Fruit fly (Drosophila melanogaster) whole organism, embryonic: ENCODE results near the gene CG5500.

Experiments
- Adf1 ChIP-seq: fragments of 200-800 bp; sonication (Bioruptor generic); IDR thresholded peaks from 2 replicates; pipeline ENCODE4 v1.3.6; 2022; ENCODE audit warnings: missing biosample characterization, missing genetic modification characterization
- Awh ChIP-seq: fragments of 200-800 bp; sonication (Bioruptor generic); IDR thresholded peaks from 2 replicates; pipeline ENCODE4, ENCODE4 v1.3.6; 2022; ENCODE audit warnings: missing biosample characterization, missing genetic modification characterization
- B-H2 ChIP-seq: fragments of 200-800 bp; sonication (Bioruptor generic); optimal IDR thresholded peaks from 2 replicates; lab custom pipeline; 2018; ENCODE audit warnings: missing biosample characterization, mild to moderate bottlenecking, missing genetic modification characterization
- C15 ChIP-seq: fragments of 200-800 bp; sonication (Bioruptor generic); IDR thresholded peaks from 3 replicates; pipeline ENCODE4 v1.3.6; 2022; ENCODE audit warnings: missing biosample characterization, missing genetic modification characterization
- CG10543 ChIP-seq: fragments of 200-800 bp; sonication (Bioruptor generic); optimal IDR thresholded peaks from 3 replicates; lab custom pipeline; 2017; ENCODE audit warnings: missing biosample characterization, mild to moderate bottlenecking, missing genetic modification characterization, moderate library complexity
- CG12299 ChIP-seq: fragments of 200-800 bp; sonication (Bioruptor generic); optimal IDR thresholded peaks from 2 replicates; lab custom pipeline; 2018; ENCODE audit warnings: missing biosample characterization, mild to moderate bottlenecking, missing genetic modification characterization
- CG14860 ChIP-seq: fragments of 200-800 bp; sonication (Bioruptor generic); IDR thresholded peaks from 3 replicates; pipeline ENCODE4 v1.3.6; 2022; ENCODE audit warnings: missing biosample characterization, missing genetic modification characterization; ENCODE audit not compliant: partially characterized antibody
- CG17359 ChIP-seq: fragments of 200-800 bp; sonication (Bioruptor generic); optimal IDR thresholded peaks from 3 replicates; lab custom pipeline; 2018; ENCODE audit warnings: missing biosample characterization, mild to moderate bottlenecking, missing genetic modification characterization, moderate library complexity
- CG1792 ChIP-seq: fragments of 200-800 bp; sonication (Bioruptor generic); optimal IDR thresholded peaks from 2 replicates; lab custom pipeline; 2016; ENCODE audit warnings: missing biosample characterization, missing genetic modification characterization
- CG30403 ChIP-seq: fragments of 200-800 bp; sonication (Bioruptor generic); optimal IDR thresholded peaks from 3 replicates; lab custom pipeline; 2016; ENCODE audit warnings: missing biosample characterization, missing genetic modification characterization
- CG3065 ChIP-seq: fragments of 200-800 bp; sonication (Bioruptor generic); optimal IDR thresholded peaks from 2 replicates; lab custom pipeline; 2016; ENCODE audit warnings: missing biosample characterization, missing genetic modification characterization
- CG42726 ChIP-seq: fragments of 200-800 bp; sonication (Bioruptor generic); IDR thresholded peaks from 2 replicates; pipeline ENCODE4 v1.3.6; 2022; ENCODE audit warnings: missing biosample characterization, missing genetic modification characterization; ENCODE audit not compliant: partially characterized antibody
- CG4360 ChIP-seq: fragments of 200-800 bp; sonication (Bioruptor generic); IDR thresholded peaks from 2 replicates; pipeline ENCODE4 v1.3.6; 2022; ENCODE audit warnings: missing biosample characterization, missing genetic modification characterization
- CG7786 ChIP-seq: fragments of 200-800 bp; sonication (Bioruptor generic); optimal IDR thresholded peaks from 2 replicates; lab custom pipeline; 2016; ENCODE audit warnings: missing biosample characterization, missing genetic modification characterization
- CG8388 ChIP-seq: fragments of 200-800 bp; sonication (Bioruptor generic); optimal IDR thresholded peaks from 2 replicates; lab custom pipeline; 2019; ENCODE audit warnings: missing biosample characterization, mild to moderate bottlenecking, missing genetic modification characterization, moderate library complexity
- CkIIα-i1 ChIP-seq: fragments of 200-800 bp; sonication (Bioruptor generic); IDR thresholded peaks from 2 replicates; pipeline ENCODE4 v1.3.6; 2022; ENCODE audit warnings: missing biosample characterization, missing genetic modification characterization
- Eip74EF ChIP-seq, 2 experiments: fragments of 200-800 bp in 1 of 2; fragments of >200 bp in 1 of 2; sonication (Bioruptor generic) in 1 of 2; optimal IDR thresholded peaks; 2 replicates each; lab custom pipeline; 2017 to 2019; ENCODE audit warnings: missing biosample characterization in 2 of 2, missing genetic modification characterization in 2 of 2, mild to moderate bottlenecking in 1 of 2, moderate library complexity in 1 of 2
- MTF-1 ChIP-seq: fragments of 200-800 bp; sonication (Bioruptor generic); optimal IDR thresholded peaks from 2 replicates; lab custom pipeline; 2018; ENCODE audit warnings: missing biosample characterization, mild to moderate bottlenecking, missing genetic modification characterization, borderline replicate concordance
- NFAT ChIP-seq: fragments of 200-800 bp; sonication (Bioruptor generic); IDR thresholded peaks from 2 replicates; pipeline ENCODE4 v1.3.6; 2022; ENCODE audit warnings: missing biosample characterization, missing genetic modification characterization
- Optix ChIP-seq: fragments of 200-800 bp; sonication (Bioruptor generic); IDR thresholded peaks from 3 replicates; pipeline ENCODE4 v1.3.6; 2022; ENCODE audit warnings: missing biosample characterization, missing genetic modification characterization
- Ssrp ChIP-seq: fragments of 200-800 bp; sonication (Bioruptor generic); optimal IDR thresholded peaks from 2 replicates; lab custom pipeline; 2018; ENCODE audit warnings: missing biosample characterization, mild to moderate bottlenecking, missing genetic modification characterization, moderate library complexity
- Xbp1 ChIP-seq: fragments of 200-800 bp; sonication (Bioruptor generic); optimal IDR thresholded peaks from 3 replicates; lab custom pipeline; 2016; ENCODE audit warnings: missing biosample characterization, mild to moderate bottlenecking, missing genetic modification characterization
- ase ChIP-seq: fragments of 200-800 bp; sonication (Bioruptor generic); IDR thresholded peaks from 3 replicates; pipeline ENCODE4 v1.3.6; 2022; ENCODE audit warnings: missing biosample characterization, missing genetic modification characterization
- ash1 ChIP-seq: fragments of 200-800 bp; sonication (Bioruptor generic); optimal IDR thresholded peaks from 2 replicates; lab custom pipeline; 2018; ENCODE audit warnings: missing biosample characterization, mild to moderate bottlenecking, missing genetic modification characterization
- cad ChIP-seq: fragments of >200 bp; optimal IDR thresholded peaks from 2 replicates; lab custom pipeline; 2017; ENCODE audit warnings: missing biosample characterization, missing genetic modification characterization
- emc ChIP-seq: fragments of 200-800 bp; sonication (Bioruptor generic); optimal IDR thresholded peaks from 2 replicates; lab custom pipeline; 2016; ENCODE audit warnings: missing biosample characterization, missing genetic modification characterization
- exex ChIP-seq: fragments of 200-800 bp; sonication (Bioruptor generic); optimal IDR thresholded peaks from 4 replicates; lab custom pipeline; 2018; ENCODE audit warnings: missing biosample characterization, mild to moderate bottlenecking, missing genetic modification characterization, moderate library complexity
- eyg ChIP-seq: fragments of 200-800 bp; sonication (Bioruptor generic); optimal IDR thresholded peaks from 3 replicates; lab custom pipeline; 2016; ENCODE audit warnings: missing biosample characterization, missing genetic modification characterization
- fd96Cb ChIP-seq: fragments of 200-800 bp; sonication (Bioruptor generic); optimal IDR thresholded peaks from 2 replicates; lab custom pipeline; 2018; ENCODE audit warnings: missing biosample characterization, mild to moderate bottlenecking, missing genetic modification characterization, moderate library complexity
- grau ChIP-seq: fragments of 200-800 bp; optimal IDR thresholded peaks from 3 replicates; lab custom pipeline; 2019; ENCODE audit warnings: missing biosample characterization, mild to moderate bottlenecking, missing genetic modification characterization, moderate library complexity
- gro ChIP-seq: fragments of 200-800 bp; sonication (Bioruptor generic); optimal IDR thresholded peaks from 2 replicates; lab custom pipeline; 2016; ENCODE audit warnings: missing biosample characterization, missing genetic modification characterization
- hth ChIP-seq: fragments of >200 bp; optimal IDR thresholded peaks from 2 replicates; lab custom pipeline; 2017; ENCODE audit warnings: inconsistent platforms
- jigr1 ChIP-seq: fragments of 200-800 bp; sonication (Bioruptor generic); IDR thresholded peaks from 3 replicates; pipeline ENCODE4 v1.3.6; 2022; ENCODE audit warnings: missing biosample characterization, missing genetic modification characterization
- lmd ChIP-seq: fragments of 200-800 bp; sonication (Bioruptor generic); IDR thresholded peaks from 2 replicates; pipeline ENCODE4 v1.3.6; 2022; ENCODE audit warnings: missing biosample characterization, missing genetic modification characterization
- nau ChIP-seq: fragments of 200-800 bp; sonication (Bioruptor generic); optimal IDR thresholded peaks from 3 replicates; lab custom pipeline; 2017; ENCODE audit warnings: missing biosample characterization, mild to moderate bottlenecking, missing genetic modification characterization, missing genetic modification reagents
- odd ChIP-seq: fragments of 200-800 bp; sonication (Bioruptor generic); optimal IDR thresholded peaks from 2 replicates; lab custom pipeline; 2017; ENCODE audit warnings: missing biosample characterization, mild to moderate bottlenecking, missing genetic modification characterization
- repo ChIP-seq: fragments of 200-800 bp; sonication (Bioruptor generic); optimal IDR thresholded peaks from 2 replicates; lab custom pipeline; 2016; ENCODE audit warnings: missing biosample characterization, missing genetic modification characterization
- ro ChIP-seq: fragments of 200-800 bp; sonication (Bioruptor generic); IDR thresholded peaks from 2 replicates; pipeline ENCODE4 v1.3.6; 2022; ENCODE audit warnings: missing biosample characterization, missing genetic modification characterization
- scrt ChIP-seq: fragments of 200-800 bp; sonication (Bioruptor generic); optimal IDR thresholded peaks from 2 replicates; lab custom pipeline; 2018; ENCODE audit warnings: missing biosample characterization, mild to moderate bottlenecking, missing genetic modification characterization, moderate library complexity
- sisA ChIP-seq: fragments of 200-800 bp; sonication (Bioruptor generic); IDR thresholded peaks from 2 replicates; pipeline ENCODE4 v1.3.6; 2022; ENCODE audit warnings: missing biosample characterization, missing genetic modification characterization
- stc ChIP-seq: fragments of 200-800 bp; sonication (Bioruptor generic); IDR thresholded peaks from 2 replicates; pipeline ENCODE4 v1.3.6; 2022; ENCODE audit warnings: missing biosample characterization, missing genetic modification characterization
- twi ChIP-seq: fragments of 200-800 bp; optimal IDR thresholded peaks from 2 replicates; lab custom pipeline; 2019; ENCODE audit warnings: missing biosample characterization, mild to moderate bottlenecking, missing genetic modification characterization, moderate library complexity
- zfh1 ChIP-seq: fragments of 200-800 bp; sonication (Bioruptor generic); IDR thresholded peaks from 3 replicates; pipeline ENCODE4 v1.3.6; 2022; ENCODE audit warnings: missing biosample characterization, missing genetic modification characterization

The CG5500 gene

DNA sequence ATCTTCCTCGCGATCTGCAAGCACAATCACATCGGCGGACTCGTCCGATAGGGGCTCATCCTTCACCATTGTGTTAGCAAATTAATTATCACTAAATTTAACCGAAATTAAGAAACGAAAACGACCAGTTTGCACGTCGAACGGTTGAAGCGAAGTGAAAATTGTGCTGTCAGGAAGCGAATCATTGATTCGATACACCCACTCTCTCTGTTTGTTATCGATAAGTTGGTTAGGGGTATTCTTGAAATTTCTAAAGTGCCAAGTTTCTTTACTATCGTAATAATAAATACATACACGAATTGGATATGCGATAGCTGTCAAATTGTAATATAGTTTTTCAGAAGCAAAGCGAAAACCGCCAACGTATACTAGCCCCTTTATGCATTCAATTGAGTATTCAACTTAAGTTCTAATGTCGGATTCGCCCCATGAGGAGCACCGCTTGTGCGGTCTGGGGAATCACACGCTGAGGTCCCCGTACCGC, 844 bp upstream of the CG5500 start, which contains the start of gene Rb97D (continued):
- TF ChIP-seq C15 (GFP tag; lab: Robert Waterston, UW) (0 out of 3 replicates have a peak, but pooled peaks have one; percentile 5), CG7786 (GFP tag; lab: Kevin White, UChicago) (peak; percentile 74), ash1 (GFP tag; lab: Kevin White, UChicago) (no peak), Eip74EF (GFP tag; optimal IDR thresholded peaks at IDR 0.05; lab: Kevin White, UChicago) (peak in 1 of 2 experiments; percentile 66), cad (GFP tag; lab: Kevin White, UChicago) (no peak), odd (GFP tag; lab: Kevin White, UChicago) (no peak), exex (peak; percentile 24), nau (GFP tag; lab: Kevin White, UChicago) (peak; percentile 39), CkIIα-i1 (GFP tag; lab: Robert Waterston, UW) (no peak), NFAT (GFP tag; lab: Robert Waterston, UW) (peak; percentile 81), CG30403 (peak; percentile 84), repo (GFP tag; lab: Kevin White, UChicago) (peak; percentile 53), ase (peak; percentile 55; the same call in 2 of the 3 replicates), hth (lab: Kevin White, UChicago) (no peak), gro (GFP tag; lab: Kevin White, UChicago) (peak; percentile 75), CG17359 (peak; percentile 66), grau (tag; lab: Kevin White, UChicago) (peak; percentile 75), CG12299 (peak; percentile 53), Adf1 (GFP tag; lab: Robert Waterston, UW) (peak; percentile 40; the same call in 1 of the 2 replicates), twi (peak; percentile 63), MTF-1 (GFP tag; lab: Kevin White, UChicago) (no peak), fd96Cb (tag; lab: Kevin White, UChicago) (peak; percentile 37), B-H2 (GFP tag; lab: Kevin White, UChicago) (peak; percentile 73), Ssrp (peak; percentile 63), CG10543 (GFP tag; lab: Kevin White, UChicago) (peak; percentile 61), eyg (GFP tag; lab: Kevin White, UChicago) (no peak), CG1792 (GFP tag; lab: Kevin White, UChicago) (peak; percentile 45), Optix (GFP tag; lab: Robert Waterston, UW) (peak; percentile 52; the same call in 1 of the 3 replicates), lmd (GFP tag; lab: Robert Waterston, UW) (peak; percentile 67), scrt (GFP tag; lab: Kevin White, UChicago) (peak; percentile 20), sisA (GFP tag; lab: Robert Waterston, UW) (peak; percentile 62), stc (GFP tag; lab: Robert Waterston, UW) (0 out of 2 replicates have a peak, but pooled peaks have one; percentile 46), emc (peak; percentile 5), CG14860 (GFP tag; lab: Robert Waterston, UW) (peak; percentile 86)

DNA sequence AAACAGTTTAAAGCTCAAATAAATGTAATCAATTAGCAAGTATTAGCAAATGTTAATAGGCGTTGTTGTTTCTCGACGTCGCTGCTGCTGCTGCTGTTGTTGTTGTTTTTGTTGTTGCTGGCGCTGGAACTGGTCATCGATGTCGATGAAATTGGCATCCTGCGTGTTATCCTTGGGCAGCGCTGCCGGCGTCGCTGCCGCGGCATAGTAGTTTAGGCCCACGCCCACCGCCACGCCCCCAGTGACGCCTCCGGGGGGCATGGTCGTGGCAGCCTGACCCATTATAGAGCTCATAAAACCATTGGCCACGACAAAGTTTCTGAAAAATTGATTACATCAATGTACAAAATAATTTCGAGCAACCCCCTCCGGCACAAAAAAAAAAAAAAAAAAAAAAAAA, 421 bp downstream of the CG5500 start:
- TF ChIP-seq Adf1 (GFP tag; lab: Robert Waterston, UW) (peak; percentile 62; the same call in 1 of the 2 replicates), CG42726 (GFP tag; lab: Robert Waterston, UW) (0 out of 2 replicates have a peak, but pooled peaks have one; percentile 7), CG3065 (peak; percentile 80), Awh (GFP tag; lab: Robert Waterston, UW) (0 out of 2 replicates have a peak, but pooled peaks have one; percentile 46), CG4360 (GFP tag; lab: Robert Waterston, UW) (peak; percentile 62; the same call in 1 of the 2 replicates), zfh1 (0 out of 3 replicates have a peak, but pooled peaks have one; percentile 11), CG8388 (no peak), jigr1 (GFP tag; lab: Robert Waterston, UW) (no peak), ro (GFP tag; lab: Robert Waterston, UW) (0 out of 2 replicates have a peak, but pooled peaks have one; percentile 13), Xbp1 (no peak)
- TF ChIP-seq, all 482 proteins: peak for 7
